Worm (Caenorhabditis elegans) whole organism, L4 larva: ENCODE results near the gene coel-1.

ENCODE experiments used
- F10B5.3 ChIP-seq: sonication (generic microtip); optimal IDR thresholded peaks from 2 replicates; lab custom pipeline; 2016; ENCODE audit warnings: mild to moderate bottlenecking, missing genetic modification characterization, missing compliant biosample characterization
- F26F4.8 ChIP-seq: fragments of 200-800 bp; sonication (Bioruptor generic); conservative IDR thresholded peaks from 2 replicates; pipeline ENCODE4 v1.3.6; 2022; ENCODE audit warnings: missing genetic modification characterization, missing compliant biosample characterization
- F37D6.2 ChIP-seq: sonication (generic microtip); optimal IDR thresholded peaks from 2 replicates; lab custom pipeline; 2016; ENCODE audit warnings: mild to moderate bottlenecking, missing genetic modification characterization, missing compliant biosample characterization
- F49E8.2 ChIP-seq: sonication (generic microtip); optimal IDR thresholded peaks from 2 replicates; lab custom pipeline; 2016; ENCODE audit warnings: missing compliant biosample characterization, mild to moderate bottlenecking, missing genetic modification characterization, borderline replicate concordance
- Y75B8A.6 ChIP-seq: fragments of 200-800 bp; sonication (Bioruptor generic); IDR thresholded peaks from 2 replicates; pipeline ENCODE4 v1.3.6; 2022; ENCODE audit warnings: missing genetic modification reagents, missing genetic modification characterization, missing compliant biosample characterization
- aha-1 ChIP-seq: fragments of 150-350 bp; peaks from one replicate; lab custom pipeline; 2014; ENCODE audit warnings: missing biosample characterization, missing genetic modification characterization
- aly-2 ChIP-seq: sonication (generic microtip); optimal IDR thresholded peaks from 2 replicates; lab custom pipeline; 2018; ENCODE audit warnings: missing biosample characterization, missing genetic modification characterization
- ama-1 ChIP-seq: fragments of 150-350 bp; optimal IDR thresholded peaks from 2 replicates; lab custom pipeline; 2014; ENCODE audit warnings: inconsistent platforms, mixed read lengths
- ceh-20 ChIP-seq: fragments of 200-800 bp; sonication (Bioruptor generic); IDR thresholded peaks from 2 replicates; pipeline ENCODE4 v1.3.6; 2022; ENCODE audit warnings: missing genetic modification reagents, missing genetic modification characterization, missing compliant biosample characterization
- ceh-32 ChIP-seq: sonication (generic microtip); optimal IDR thresholded peaks from 2 replicates; lab custom pipeline; 2016; ENCODE audit warnings: mild to moderate bottlenecking, missing genetic modification characterization, missing compliant biosample characterization; ENCODE audit not compliant: poor library complexity
- ceh-62 ChIP-seq: sonication (generic microtip); optimal IDR thresholded peaks from 2 replicates; lab custom pipeline; 2017; ENCODE audit warnings: missing biosample characterization, missing genetic modification characterization
- ceh-82 ChIP-seq: sonication (generic microtip); optimal IDR thresholded peaks from 2 replicates; lab custom pipeline; 2017; ENCODE audit warnings: missing biosample characterization, missing genetic modification characterization
- ces-1 ChIP-seq: fragments of 150-350 bp; sonication (generic microtip); optimal IDR thresholded peaks from 4 replicates; lab custom pipeline; 2014; ENCODE audit warnings: missing biosample characterization, missing genetic modification reagents, missing genetic modification characterization
- ctbp-1 ChIP-seq: fragments of 200-800 bp; sonication (Bioruptor generic); IDR thresholded peaks from 2 replicates; pipeline ENCODE4 v1.3.6; 2022; ENCODE audit warnings: missing genetic modification reagents, missing genetic modification characterization, missing compliant biosample characterization
- daf-12 ChIP-seq: fragments of 150-350 bp; optimal IDR thresholded peaks from 2 replicates; lab custom pipeline; 2014; ENCODE audit warnings: missing biosample characterization, missing genetic modification reagents, missing genetic modification characterization
- daf-16 ChIP-seq, 3 experiments: sonication (generic microtip); optimal IDR thresholded peaks; 2 replicates each; lab custom pipeline; 2016 to 2017; ENCODE audit warnings: missing genetic modification characterization in 3 of 3, missing genetic modification reagents in 3 of 3, mild to moderate bottlenecking in 2 of 3, missing compliant biosample characterization in 2 of 3, missing biosample characterization in 1 of 3, moderate library complexity in 1 of 3
- dmd-6 ChIP-seq: fragments of 200-800 bp; sonication (Bioruptor generic); IDR thresholded peaks from 2 replicates; pipeline ENCODE4 v1.3.6; 2022; ENCODE audit warnings: missing genetic modification reagents, missing genetic modification characterization, missing compliant biosample characterization
- dmd-8 ChIP-seq: fragments of 200-800 bp; sonication (Bioruptor generic); IDR thresholded peaks from 2 replicates; pipeline ENCODE4 v1.3.6; 2022; ENCODE audit warnings: missing genetic modification characterization, missing compliant biosample characterization
- dmd-9 ChIP-seq: fragments of 200-800 bp; sonication (Bioruptor generic); IDR thresholded peaks from 2 replicates; pipeline ENCODE4 v1.3.6; 2022; ENCODE audit warnings: missing genetic modification reagents, missing genetic modification characterization, missing compliant biosample characterization
- dpl-1 ChIP-seq: fragments of 150-350 bp; optimal IDR thresholded peaks from 2 replicates; lab custom pipeline; 2014; ENCODE audit warnings: missing biosample characterization, missing genetic modification reagents, missing genetic modification characterization
- fkh-10 ChIP-seq: fragments of 150-350 bp; optimal IDR thresholded peaks from 2 replicates; lab custom pipeline; 2014; ENCODE audit warnings: missing biosample characterization, missing genetic modification reagents, missing genetic modification characterization
- hif-1 ChIP-seq, 2 experiments: sonication (generic microtip); optimal IDR thresholded peaks; 2 replicates each; lab custom pipeline; 2016 to 2017; ENCODE audit warnings: missing compliant biosample characterization in 2 of 2, missing genetic modification characterization in 2 of 2, missing genetic modification reagents in 2 of 2, missing genotype in 2 of 2, mild to moderate bottlenecking in 1 of 2
- hlh-11 ChIP-seq: fragments of 200-800 bp; sonication (Bioruptor generic); optimal IDR thresholded peaks from 2 replicates; lab custom pipeline; 2018; ENCODE audit warnings: mild to moderate bottlenecking, missing genetic modification characterization, missing compliant biosample characterization
- hmg-1.1 ChIP-seq: fragments of 200-800 bp; sonication (Bioruptor generic); IDR thresholded peaks from 2 replicates; pipeline ENCODE4 v1.3.6; 2022; ENCODE audit warnings: missing genetic modification reagents, missing genetic modification characterization, missing compliant biosample characterization
- lin-15B ChIP-seq: fragments of 150-350 bp; sonication (generic microtip); optimal IDR thresholded peaks from 3 replicates; lab custom pipeline; 2014; ENCODE audit warnings: missing biosample characterization, missing genetic modification characterization
- lin-38 ChIP-seq: fragments of 200-800 bp; sonication (Bioruptor generic); IDR thresholded peaks from 2 replicates; pipeline ENCODE4 v1.3.6; 2022; ENCODE audit warnings: missing genetic modification reagents, missing genetic modification characterization, missing compliant biosample characterization
- mdl-1 ChIP-seq, 2 experiments: fragments of 150-350 bp in 1 of 2; sonication (generic microtip) in 1 of 2; optimal IDR thresholded peaks; 2 replicates each; lab custom pipeline; 2014 to 2017; ENCODE audit warnings: missing biosample characterization in 2 of 2, missing genetic modification characterization in 2 of 2
- mep-1 ChIP-seq: fragments of 150-350 bp; sonication (generic microtip); optimal IDR thresholded peaks from 3 replicates; lab custom pipeline; 2014; ENCODE audit warnings: missing biosample characterization, missing genetic modification characterization
- mxl-2 ChIP-seq: fragments of 200-800 bp; sonication (Bioruptor generic); conservative IDR thresholded peaks from 2 replicates; pipeline ENCODE4 v1.3.6; 2022; ENCODE audit warnings: missing genetic modification reagents, missing genetic modification characterization, missing compliant biosample characterization
- mxl-3 ChIP-seq: fragments of 200-800 bp; sonication (Bioruptor generic); optimal IDR thresholded peaks from 2 replicates; lab custom pipeline; 2018; ENCODE audit warnings: mild to moderate bottlenecking, missing genetic modification characterization, missing compliant biosample characterization
- nhr-11 ChIP-seq: fragments of 150-350 bp; optimal IDR thresholded peaks from 2 replicates; lab custom pipeline; 2014; ENCODE audit warnings: missing biosample characterization, missing genetic modification characterization
- nhr-111 ChIP-seq: fragments of 200-800 bp; sonication (Bioruptor generic); optimal IDR thresholded peaks from 2 replicates; lab custom pipeline; 2018; ENCODE audit warnings: mild to moderate bottlenecking, missing genetic modification characterization, missing compliant biosample characterization
- nhr-25 ChIP-seq: sonication (generic microtip); optimal IDR thresholded peaks from 2 replicates; lab custom pipeline; 2017; ENCODE audit warnings: missing genetic modification characterization, mild to moderate bottlenecking, missing compliant biosample characterization, antibody characterized with exemption, moderate library complexity, borderline replicate concordance; ENCODE audit not compliant: insufficient read depth
- nhr-28 ChIP-seq: fragments of 150-350 bp; optimal IDR thresholded peaks from 2 replicates; lab custom pipeline; 2014; ENCODE audit warnings: missing biosample characterization, missing genetic modification characterization
- nhr-42 ChIP-seq: fragments of 200-800 bp; sonication (Bioruptor generic); IDR thresholded peaks from 2 replicates; pipeline ENCODE4 v1.3.6; 2022; ENCODE audit warnings: missing genetic modification characterization, missing compliant biosample characterization
- nhr-48 ChIP-seq: sonication (generic microtip); optimal IDR thresholded peaks from 2 replicates; lab custom pipeline; 2016; ENCODE audit warnings: mild to moderate bottlenecking, missing genetic modification characterization, missing compliant biosample characterization
- nhr-77 ChIP-seq: fragments of 150-350 bp; optimal IDR thresholded peaks from 2 replicates; lab custom pipeline; 2014; ENCODE audit warnings: missing biosample characterization, missing genetic modification characterization
- rbr-2 ChIP-seq: sonication (generic microtip); optimal IDR thresholded peaks from 2 replicates; lab custom pipeline; 2016; ENCODE audit warnings: missing genotype, missing genetic modification characterization, missing compliant biosample characterization
- saeg-2 ChIP-seq: fragments of 200-800 bp; sonication (Bioruptor generic); IDR thresholded peaks from 2 replicates; pipeline ENCODE4 v1.3.6; 2022; ENCODE audit warnings: missing genetic modification reagents, missing genetic modification characterization, missing compliant biosample characterization
- skn-1 ChIP-seq: fragments of 150-350 bp; optimal IDR thresholded peaks from 2 replicates; lab custom pipeline; 2014; ENCODE audit warnings: missing biosample characterization, missing genetic modification characterization
- snpc-1.2 ChIP-seq: fragments of 200-800 bp; sonication (Bioruptor generic); IDR thresholded peaks from 2 replicates; pipeline ENCODE4 v1.3.6; 2022; ENCODE audit warnings: missing genetic modification reagents, missing genetic modification characterization, missing compliant biosample characterization
- zfp-2 ChIP-seq: sonication (generic microtip); optimal IDR thresholded peaks from 2 replicates; lab custom pipeline; 2016; ENCODE audit warnings: mild to moderate bottlenecking, missing genetic modification characterization, missing compliant biosample characterization
- ztf-11 ChIP-seq: fragments of 150-350 bp; optimal IDR thresholded peaks from 2 replicates; lab custom pipeline; 2014; ENCODE audit warnings: missing biosample characterization, missing genetic modification characterization
- ztf-7 ChIP-seq: fragments of 150-350 bp; optimal IDR thresholded peaks from 2 replicates; lab custom pipeline; 2014; ENCODE audit warnings: missing biosample characterization, missing genetic modification characterization

Gene coel-1

ce11 chrX:4307559-4308005 is 42.1 kb downstream of the coel-1 start:
- no peak for TF ChIP-seq daf-16 (GFP tag; optimal IDR thresholded peaks at IDR 0.05; lab: Kevin White, UChicago)
- TF ChIP-seq daf-16 (tag; optimal IDR thresholded peaks at IDR 0.05; lab: Kevin White, UChicago): peak; percentile 67
- no peak for TF ChIP-seq F49E8.2
- TF ChIP-seq nhr-42 (GFP tag; lab: Robert Waterston, UW): no peak
- no peak for TF ChIP-seq nhr-77 (tag; lab: Kevin White, UChicago)
- TF ChIP-seq nhr-28 (tag; lab: Kevin White, UChicago): peak; percentile 52
- TF ChIP-seq mxl-3 (GFP tag; lab: Kevin White, UChicago): peak; percentile 28
- peak; percentile 62 for TF ChIP-seq mep-1 (tag; lab: Kevin White, UChicago)
- no peak for TF ChIP-seq mxl-2 (GFP tag; lab: Robert Waterston, UW)
- TF ChIP-seq nhr-48 (tag; lab: Kevin White, UChicago): no peak
- TF ChIP-seq nhr-111: no peak
- no peak for TF ChIP-seq mdl-1 (tag; optimal IDR thresholded peaks at IDR 0.05; lab: Kevin White, UChicago)
- TF ChIP-seq dmd-8 (GFP tag; lab: Robert Waterston, UW): no peak
- no peak for TF ChIP-seq lin-38 (GFP tag; lab: Robert Waterston, UW)
- no peak for TF ChIP-seq nhr-25
- TF ChIP-seq ces-1 (GFP tag; lab: Kevin White, UChicago): no peak
- no peak for TF ChIP-seq dmd-9 (GFP tag; lab: Robert Waterston, UW)
- peak; percentile 43 for TF ChIP-seq aha-1 (tag; lab: Kevin White, UChicago)
- 0 out of 2 replicates have a peak, but pooled peaks have one; percentile 8 for TF ChIP-seq ctbp-1 (GFP tag; lab: Robert Waterston, UW)
- peak; percentile 37 for TF ChIP-seq rbr-2 (tag; lab: Kevin White, UChicago)
- peak; percentile 34; the same call in 1 of the 2 replicates for TF ChIP-seq ceh-20 (GFP tag; lab: Robert Waterston, UW)
- TF ChIP-seq hmg-1.1 (GFP tag; lab: Robert Waterston, UW): peak; percentile 65
- peak; percentile 39 for TF ChIP-seq dpl-1 (GFP tag; lab: Kevin White, UChicago)
- no peak for TF ChIP-seq zfp-2 (tag; lab: Kevin White, UChicago)
- no peak for TF ChIP-seq ztf-11 (tag; lab: Kevin White, UChicago)
- peak; percentile 44; the same call in 1 of the 2 replicates for TF ChIP-seq dmd-6

ce11 chrX:4311668-4312067 is 46.2 kb downstream of the coel-1 start, which contains the start of gene C52B9.8:
Gene C52B9.8 (minus strand): TSS chrX:4311768.
- TF ChIP-seq snpc-1.2 (GFP tag; lab: Robert Waterston, UW) (no peak), F26F4.8 (no peak), F49E8.2 (no peak), F10B5.3 (no peak), dmd-8 (GFP tag; lab: Robert Waterston, UW) (no peak), saeg-2 (GFP tag; lab: Robert Waterston, UW) (no peak), hmg-1.1 (GFP tag; lab: Robert Waterston, UW) (no peak), aly-2 (tag; lab: Kevin White, UChicago) (no peak), nhr-77 (tag; lab: Kevin White, UChicago) (no peak), ama-1 (lab: Kevin White, UChicago) (no peak), mep-1 (tag; lab: Kevin White, UChicago) (no peak), zfp-2 (tag; lab: Kevin White, UChicago) (no peak), lin-38 (GFP tag; lab: Robert Waterston, UW) (no peak)

- TF ChIP-seq F37D6.2: no peak
- no peak for TF ChIP-seq skn-1
- TF ChIP-seq nhr-77 (tag; lab: Kevin White, UChicago): no peak
- TF ChIP-seq lin-15B (tag; lab: Kevin White, UChicago): no peak
- TF ChIP-seq fkh-10 (GFP tag; lab: Kevin White, UChicago): peak; percentile 90
- TF ChIP-seq ceh-32 (tag; lab: Kevin White, UChicago): no peak
- no peak for TF ChIP-seq daf-12 (tag; lab: Kevin White, UChicago)
- no peak for TF ChIP-seq dmd-8 (GFP tag; lab: Robert Waterston, UW)
- TF ChIP-seq ceh-82: no peak
- no peak for TF ChIP-seq hlh-11 (tag; lab: Kevin White, UChicago)
- TF ChIP-seq Y75B8A.6: no peak
- TF ChIP-seq aha-1 (tag; lab: Kevin White, UChicago): no peak
- no peak for TF ChIP-seq hif-1 (tag; optimal IDR thresholded peaks at IDR 0.05; lab: Kevin White, UChicago)
- TF ChIP-seq ctbp-1 (GFP tag; lab: Robert Waterston, UW): peak; percentile 65
- peak; percentile 83 for TF ChIP-seq ces-1 (GFP tag; lab: Kevin White, UChicago)
- no peak for TF ChIP-seq ceh-62 (tag; lab: Kevin White, UChicago)
- no peak for TF ChIP-seq ztf-7 (tag; lab: Kevin White, UChicago)
- no peak for TF ChIP-seq nhr-11 (tag; lab: Kevin White, UChicago)
- TF ChIP-seq, all 104 proteins: peak for 3
These were observed 49.5 kb downstream of the coel-1 start for ce11 chrX:4314939-4315338.
